Worm (Caenorhabditis elegans): ENCODE data around the gene Y43F8C.3.

Gene Y43F8C.3

ce11 chrV:19579509-19579908, 42.9 kb downstream of the Y43F8C.3 start:
- no peak for TF ChIP-seq unc-62 (GFP tag; optimal IDR thresholded peaks at IDR 0.05)

- TF ChIP-seq unc-62 (GFP tag; optimal IDR thresholded peaks at IDR 0.05): no peak
Measured at ce11 chrV:19570102-19570501, 52.3 kb downstream of the Y43F8C.3 start.

ce11 chrV:19565082-19565481, 57.3 kb downstream of the Y43F8C.3 start, which contains the start of gene kcnl-1:
TSS of gene kcnl-1 (plus strand) at chrV:19565382.
- no peak for TF ChIP-seq unc-62 (GFP tag; optimal IDR thresholded peaks at IDR 0.05)
